Worm (Caenorhabditis elegans) whole organism, L4 larva: ENCODE results near the gene C16C8.16.

Source experiments
- D1046.2 ChIP-seq: fragments of 200-800 bp; sonication (Bioruptor generic); IDR thresholded peaks from 2 replicates; pipeline ENCODE4 v1.3.6; 2022; ENCODE audit warnings: missing genetic modification characterization, missing compliant biosample characterization
- daf-12 ChIP-seq: fragments of 150-350 bp; optimal IDR thresholded peaks from 2 replicates; lab custom pipeline; 2014; ENCODE audit warnings: missing biosample characterization, missing genetic modification reagents, missing genetic modification characterization
- dpl-1 ChIP-seq: fragments of 150-350 bp; optimal IDR thresholded peaks from 2 replicates; lab custom pipeline; 2014; ENCODE audit warnings: missing biosample characterization, missing genetic modification reagents, missing genetic modification characterization
- nhr-11 ChIP-seq: fragments of 150-350 bp; optimal IDR thresholded peaks from 2 replicates; lab custom pipeline; 2014; ENCODE audit warnings: missing biosample characterization, missing genetic modification characterization
- nhr-25 ChIP-seq: sonication (generic microtip); optimal IDR thresholded peaks from 2 replicates; lab custom pipeline; 2017; ENCODE audit warnings: missing genetic modification characterization, mild to moderate bottlenecking, missing compliant biosample characterization, antibody characterized with exemption, moderate library complexity, borderline replicate concordance; ENCODE audit not compliant: insufficient read depth
- snpc-4 ChIP-seq: fragments of 150-350 bp; optimal IDR thresholded peaks from 2 replicates; lab custom pipeline; 2014; ENCODE audit warnings: missing biosample characterization, missing genetic modification characterization
- unc-62 ChIP-seq, 3 experiments: fragments of 150-350 bp in 1 of 3; sonication (generic microtip); optimal IDR thresholded peaks in 2 of 3; peaks in 1 of 3; 1 replicate in 1 of 3; 2 replicates in 2 of 3; lab custom pipeline; 2014 to 2017; ENCODE audit warnings: missing biosample characterization in 3 of 3, missing genetic modification characterization in 3 of 3, missing genetic modification reagents in 3 of 3, missing genotype in 1 of 3
- zfp-2 ChIP-seq: sonication (generic microtip); optimal IDR thresholded peaks from 2 replicates; lab custom pipeline; 2016; ENCODE audit warnings: mild to moderate bottlenecking, missing genetic modification characterization, missing compliant biosample characterization

ce11 chrII:3452421-3452820 lies 6.9 kb downstream of the C16C8.16 start, which contains the start of gene C16C8.12:
- TF ChIP-seq D1046.2 (GFP tag; lab: Robert Waterston, UW), result no peak
- TF ChIP-seq zfp-2 (tag; lab: Kevin White, UChicago), result no peak
- TF ChIP-seq unc-62 (GFP tag; optimal IDR thresholded peaks at IDR 0.05 in 1 of 2; lab: Kevin White, UChicago), result no peak
- TF ChIP-seq unc-62 (tag; optimal IDR thresholded peaks at IDR 0.05; lab: Kevin White, UChicago), result no peak
- no peak for TF ChIP-seq daf-12 (tag; lab: Kevin White, UChicago)
- no peak for TF ChIP-seq snpc-4 (tag; lab: Kevin White, UChicago)
- no peak for TF ChIP-seq dpl-1 (GFP tag; lab: Kevin White, UChicago)
- no peak for TF ChIP-seq nhr-11 (tag; lab: Kevin White, UChicago)
- TF ChIP-seq nhr-25, result no peak
